Worm (Caenorhabditis elegans): ENCODE data around the gene D2045.5.

Gene D2045.5

DNA sequence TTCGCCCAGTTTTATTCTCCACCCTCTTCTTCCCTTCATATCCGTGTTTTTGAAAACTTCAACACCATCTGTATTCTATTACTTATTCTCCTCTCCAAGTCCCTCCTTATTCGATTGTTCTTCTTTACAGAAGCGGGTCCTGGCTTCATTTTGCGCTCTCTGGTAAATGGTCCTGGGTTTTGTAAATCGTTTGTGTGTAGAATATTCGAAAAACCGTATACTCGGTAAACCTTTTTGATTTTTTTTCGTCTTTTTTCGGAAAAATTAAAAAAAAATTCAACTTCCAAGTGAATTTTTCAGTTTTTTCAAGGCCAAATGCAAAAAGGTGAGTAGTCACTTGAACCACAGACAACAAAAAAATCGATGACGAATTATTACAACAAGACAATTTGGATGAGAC lies 5.5 kb upstream of the D2045.5 start, which contains the start of gene D2045.9:
Gene D2045.9, plus strand, starts transcription at position 301 of the 400 bp plus-strand sequence.
- TF ChIP-seq pag-3 (tag; optimal IDR thresholded peaks at IDR 0.05; ENCODE audit: borderline replicate concordance, insufficient read depth) (no peak), tlp-1 (tag; optimal IDR thresholded peaks at IDR 0.05) (no peak), aly-2 (tag; optimal IDR thresholded peaks at IDR 0.05) (no peak), hpl-2 (GFP tag; optimal IDR thresholded peaks at IDR 0.05) (no peak), hlh-17 (GFP tag; optimal IDR thresholded peaks at IDR 0.05; ENCODE audit: borderline replicate concordance) (no peak), dpl-1 (GFP tag; optimal IDR thresholded peaks at IDR 0.05) (no peak), Y116A8C.19 (tag; optimal IDR thresholded peaks at IDR 0.05; ENCODE audit: borderline replicate concordance) (no peak), ceh-88 (GFP tag; IDR thresholded peaks at IDR 0.05) (no peak), unc-130 (tag; optimal IDR thresholded peaks at IDR 0.05) (no peak), nhr-237 (tag; optimal IDR thresholded peaks at IDR 0.05) (no peak), rnt-1 (tag; optimal IDR thresholded peaks at IDR 0.05) (no peak), nhr-19 (GFP tag; conservative IDR thresholded peaks at IDR 0.05) (no peak), mep-1 (tag; optimal IDR thresholded peaks at IDR 0.05) (no peak), lin-39 (tag; optimal IDR thresholded peaks at IDR 0.05) (no peak), nhr-11 (tag; optimal IDR thresholded peaks at IDR 0.05) (no peak)

DNA sequence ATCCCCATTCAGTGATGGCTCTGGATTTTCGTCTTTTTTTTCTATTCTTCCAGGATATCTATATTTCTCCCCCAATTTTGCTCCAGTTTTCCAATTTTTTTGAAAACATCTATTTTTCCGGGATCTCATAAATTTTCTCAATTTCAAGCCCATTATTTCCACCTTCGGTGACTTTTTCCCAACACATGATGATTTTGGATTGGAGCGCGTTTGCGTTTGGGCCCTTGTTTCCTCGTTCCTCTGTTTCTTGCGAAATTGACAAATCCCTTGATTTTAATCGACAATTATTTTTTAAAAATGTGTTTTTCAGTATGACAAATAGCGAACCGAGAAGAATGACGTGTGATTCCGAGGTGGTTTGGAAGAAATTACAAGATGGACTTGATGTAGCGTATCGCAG lies 1.5 kb upstream of the D2045.5 start, which contains the start of gene cul-1:
Gene cul-1, plus strand, starts transcription at position 311 of the 400 bp plus-strand sequence.
- no peak for TF ChIP-seq lin-39 (tag; optimal IDR thresholded peaks at IDR 0.05)
- no peak for TF ChIP-seq unc-30 (tag; optimal IDR thresholded peaks at IDR 0.05)
- no peak for TF ChIP-seq unc-62 (GFP tag; optimal IDR thresholded peaks at IDR 0.05)
- no peak for TF ChIP-seq nhr-76 (tag; optimal IDR thresholded peaks at IDR 0.05)
- peak; percentile 98 for TF ChIP-seq skn-1 (tag; optimal IDR thresholded peaks at IDR 0.05)
- no peak for TF ChIP-seq fkh-4 (tag; optimal IDR thresholded peaks at IDR 0.05; ENCODE audit: borderline replicate concordance)
- no peak for TF ChIP-seq nhr-28 (tag; optimal IDR thresholded peaks at IDR 0.05)
- no peak for TF ChIP-seq aly-2 (tag; optimal IDR thresholded peaks at IDR 0.05)
- TF ChIP-seq rnt-1 (tag; optimal IDR thresholded peaks at IDR 0.05), result no peak
- no peak for TF ChIP-seq ceh-63 (GFP tag; optimal IDR thresholded peaks at IDR 0.05)
- no peak for TF ChIP-seq fkh-10 (GFP tag; optimal IDR thresholded peaks at IDR 0.05)
- TF ChIP-seq unc-130 (tag; optimal IDR thresholded peaks at IDR 0.05), result no peak
- no peak for TF ChIP-seq mep-1 (tag; optimal IDR thresholded peaks at IDR 0.05)
- TF ChIP-seq C34B4.2 (tag; optimal IDR thresholded peaks at IDR 0.05), result no peak
- TF ChIP-seq tbx-2 (tag; optimal IDR thresholded peaks at IDR 0.05), result no peak
- no peak for TF ChIP-seq ets-5 (GFP tag; IDR thresholded peaks at IDR 0.05)
- no peak for TF ChIP-seq nhr-85 (tag)
- TF ChIP-seq lin-35 (GFP tag; optimal IDR thresholded peaks at IDR 0.05), result peak in 1 of 2 experiments; percentile 50
- TF ChIP-seq lir-3 (tag; optimal IDR thresholded peaks at IDR 0.05; ENCODE audit: poor library complexity), result no peak
- no peak for TF ChIP-seq ztf-11 (tag; optimal IDR thresholded peaks at IDR 0.05)
- TF ChIP-seq pag-3 (tag; optimal IDR thresholded peaks at IDR 0.05; ENCODE audit: borderline replicate concordance, insufficient read depth), result no peak
- no peak for TF ChIP-seq hpl-2 (GFP tag; optimal IDR thresholded peaks at IDR 0.05)
- TF ChIP-seq ces-1 (GFP tag; optimal IDR thresholded peaks at IDR 0.05), result no peak
- no peak for TF ChIP-seq nhr-71 (tag; optimal IDR thresholded peaks at IDR 0.05)
- no peak for TF ChIP-seq unc-86 (tag; optimal IDR thresholded peaks at IDR 0.05)
- TF ChIP-seq blmp-1 (tag; optimal IDR thresholded peaks at IDR 0.05), result peak; percentile 1
- TF ChIP-seq dpl-1 (GFP tag; optimal IDR thresholded peaks at IDR 0.05), result peak in 1 of 3 experiments; percentile 43
- peak in 1 of 2 experiments; percentile 39 for TF ChIP-seq lsy-2 (tag; optimal IDR thresholded peaks at IDR 0.05)
- TF ChIP-seq ceh-88 (GFP tag; IDR thresholded peaks at IDR 0.05), result no peak
- TF ChIP-seq nhr-47 (tag; optimal IDR thresholded peaks at IDR 0.05), result no peak
- peak in 1 of 2 experiments; percentile 20 for TF ChIP-seq efl-1 (optimal IDR thresholded peaks at IDR 0.05)
- TF ChIP-seq efl-1 (GFP tag; optimal IDR thresholded peaks at IDR 0.05 in 1 of 2), result peak; percentile 18 to 78
- TF ChIP-seq mdl-1 (tag; optimal IDR thresholded peaks at IDR 0.05), result no peak
- TF ChIP-seq alr-1 (tag; optimal IDR thresholded peaks at IDR 0.05; ENCODE audit: borderline replicate concordance), result no peak
- no peak for TF ChIP-seq isw-1 (GFP tag; IDR thresholded peaks at IDR 0.05)
- no peak for TF ChIP-seq egl-13 (tag; optimal IDR thresholded peaks at IDR 0.05)
- no peak for TF ChIP-seq grh-1 (GFP tag; IDR thresholded peaks at IDR 0.05)
- no peak for TF ChIP-seq tlp-1 (tag; optimal IDR thresholded peaks at IDR 0.05)
- no peak for TF ChIP-seq nhr-20 (tag; optimal IDR thresholded peaks at IDR 0.05)
- TF ChIP-seq egl-27 (tag; optimal IDR thresholded peaks at IDR 0.05), result no peak
- TF ChIP-seq jun-1 (tag; optimal IDR thresholded peaks at IDR 0.05), result no peak
- TF ChIP-seq elt-2 (tag; optimal IDR thresholded peaks at IDR 0.05), result no peak

Data from whole organism, L1 larva.